Worm (Caenorhabditis elegans) whole organism, young adult: Measurements from ENCODE around the gene col-73.

Experiments
- F22D6.2 ChIP-seq: sonication (generic microtip); optimal IDR thresholded peaks from 2 replicates; lab custom pipeline; 2016; ENCODE audit warnings: mild to moderate bottlenecking, missing genetic modification characterization, missing compliant biosample characterization
- ama-1 ChIP-seq, 3 experiments: fragments of 150-350 bp in 1 of 3; sonication (generic microtip) in 2 of 3; optimal IDR thresholded peaks; 2 replicates each; lab custom pipeline; 2014 to 2018; ENCODE audit warnings: missing biosample characterization in 2 of 3, missing genetic modification characterization in 2 of 3, missing genetic modification reagents in 2 of 3
- repo-1 ChIP-seq: sonication (generic microtip); optimal IDR thresholded peaks from 2 replicates; lab custom pipeline; 2017; ENCODE audit warnings: mild to moderate bottlenecking, missing genetic modification characterization, missing compliant biosample characterization
- unc-130 ChIP-seq: sonication (generic microtip); optimal IDR thresholded peaks from 2 replicates; lab custom pipeline; 2016; ENCODE audit warnings: missing genetic modification reagents, missing genetic modification characterization, missing compliant biosample characterization

DNA sequence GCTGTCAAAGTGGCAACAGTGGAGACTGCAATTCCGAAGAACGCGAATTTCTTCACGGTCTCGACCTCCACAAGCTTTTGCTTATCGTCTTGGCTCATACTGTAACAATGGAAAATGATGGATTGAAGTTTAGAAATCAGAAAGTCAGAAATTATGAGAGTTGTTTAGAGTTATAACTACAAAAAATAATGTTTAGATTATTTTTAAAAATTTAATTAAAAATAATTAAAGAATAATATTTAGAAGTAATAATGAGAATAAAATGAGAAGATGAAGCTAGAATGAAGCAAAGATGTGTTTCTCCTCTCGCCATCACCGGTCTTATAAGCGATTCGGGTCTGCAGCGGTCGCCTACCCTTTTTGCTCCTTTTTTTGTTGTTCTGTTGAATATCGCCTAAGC, at the start of gene col-73:
- TF ChIP-seq unc-130 (GFP tag; lab: Kevin White, UChicago) (no peak), F22D6.2 (tag; lab: Kevin White, UChicago) (no peak), repo-1 (tag; lab: Kevin White, UChicago) (no peak), ama-1 (optimal IDR thresholded peaks at IDR 0.05; lab: Kevin White, UChicago) (no peak), ama-1 (GFP tag; optimal IDR thresholded peaks at IDR 0.05; lab: Kevin White, UChicago) (no peak)
